Fruit fly (Drosophila melanogaster) whole organism, embryonic: ENCODE data around the gene CG3184.

Source experiments
- CG10321 ChIP-seq: fragments of 200-800 bp; sonication (Bioruptor generic); IDR thresholded peaks from 2 replicates; pipeline ENCODE4 v1.3.6; 2022; ENCODE audit warnings: missing biosample characterization, missing genetic modification characterization
- chinmo ChIP-seq: fragments of 200-800 bp; sonication (Bioruptor generic); IDR thresholded peaks from 4 replicates; pipeline ENCODE4 v1.3.6; 2022; ENCODE audit warnings: missing biosample characterization, missing genetic modification characterization; ENCODE audit not compliant: partially characterized antibody
- exex ChIP-seq: fragments of 200-800 bp; sonication (Bioruptor generic); optimal IDR thresholded peaks from 4 replicates; lab custom pipeline; 2018; ENCODE audit warnings: missing biosample characterization, mild to moderate bottlenecking, missing genetic modification characterization, moderate library complexity
- grau ChIP-seq: fragments of 200-800 bp; optimal IDR thresholded peaks from 3 replicates; lab custom pipeline; 2019; ENCODE audit warnings: missing biosample characterization, mild to moderate bottlenecking, missing genetic modification characterization, moderate library complexity
- jing ChIP-seq: fragments of 200-800 bp; sonication (Bioruptor generic); optimal IDR thresholded peaks from 2 replicates; lab custom pipeline; 2018; ENCODE audit warnings: missing biosample characterization, mild to moderate bottlenecking, missing genetic modification characterization
- unpg ChIP-seq: fragments of 200-800 bp; sonication (Bioruptor generic); optimal IDR thresholded peaks from 3 replicates; lab custom pipeline; 2018; ENCODE audit warnings: missing biosample characterization, mild to moderate bottlenecking, missing genetic modification characterization, moderate library complexity

DNA sequence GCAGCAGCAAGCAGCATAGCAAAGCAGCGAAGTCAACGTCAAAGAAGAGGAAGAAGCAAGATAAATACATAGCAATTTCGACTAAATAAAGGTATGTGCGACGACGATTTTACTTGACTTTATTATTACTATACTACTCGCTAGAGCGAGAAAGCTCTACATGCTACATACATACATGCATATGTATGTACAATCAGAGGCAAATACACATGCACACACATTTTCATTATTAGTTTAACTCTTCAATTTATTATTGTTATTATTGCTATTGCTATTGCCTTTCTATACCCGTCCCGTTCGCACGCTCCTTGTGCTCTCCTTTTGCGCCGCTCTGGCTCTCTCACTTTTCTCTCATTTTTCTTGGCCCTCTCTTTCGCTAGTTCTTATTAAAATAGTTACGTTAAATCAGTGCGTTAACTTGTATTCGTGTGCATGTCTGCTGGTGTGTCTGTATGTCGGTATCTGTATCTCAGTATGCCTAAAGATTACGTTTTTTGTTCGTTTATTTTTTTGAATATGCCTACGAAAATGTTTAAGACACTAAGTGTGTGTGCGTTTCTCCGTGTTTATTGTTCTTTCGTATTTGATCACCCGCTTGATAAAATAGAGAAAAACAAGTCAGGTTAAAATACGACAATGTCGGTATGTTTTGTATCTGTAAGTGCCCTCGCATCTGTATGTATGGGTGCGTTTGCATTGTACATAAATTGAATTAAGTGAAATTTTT lies 11.9 kb upstream of the CG3184 start:
- TF ChIP-seq CG10321 (GFP tag; lab: Robert Waterston, UW) (peak; percentile 52; the same call in 1 of the 2 replicates), exex (tag; lab: Kevin White, UChicago) (peak; percentile 81), unpg (GFP tag; lab: Kevin White, UChicago) (no peak), grau (tag; lab: Kevin White, UChicago) (no peak), jing (GFP tag; lab: Kevin White, UChicago) (no peak), chinmo (0 out of 4 replicates have a peak, but pooled peaks have one; percentile 65)
